Worm (Caenorhabditis elegans) whole organism, early embryonic: ENCODE results near the gene F15A4.10.

Source experiments
- B0310.2 ChIP-seq: sonication (generic microtip); optimal IDR thresholded peaks from 2 replicates; lab custom pipeline; 2016; ENCODE audit warnings: mild to moderate bottlenecking, missing genetic modification characterization, missing compliant biosample characterization
- F13C5.2 ChIP-seq: sonication (generic microtip); optimal IDR thresholded peaks from 2 replicates; lab custom pipeline; 2017; ENCODE audit warnings: mild to moderate bottlenecking, missing genetic modification characterization, inconsistent platforms, missing compliant biosample characterization
- ama-1 ChIP-seq: fragments of 150-350 bp; optimal IDR thresholded peaks from 2 replicates; lab custom pipeline; 2014
- ceh-13 ChIP-seq: fragments of 200-800 bp; sonication (Bioruptor generic); optimal IDR thresholded peaks from 2 replicates; lab custom pipeline; 2018; ENCODE audit warnings: mild to moderate bottlenecking, missing genetic modification characterization, missing compliant biosample characterization
- ceh-36 ChIP-seq: sonication (generic microtip); optimal IDR thresholded peaks from 2 replicates; lab custom pipeline; 2016; ENCODE audit warnings: missing genetic modification characterization, inconsistent platforms, missing compliant biosample characterization
- ets-7 ChIP-seq: sonication (generic microtip); optimal IDR thresholded peaks from 2 replicates; lab custom pipeline; 2016; ENCODE audit warnings: missing genotype, missing genetic modification characterization, missing compliant biosample characterization
- hmg-4 ChIP-seq: fragments of 200-800 bp; sonication (Bioruptor generic); optimal IDR thresholded peaks from 2 replicates; lab custom pipeline; 2018; ENCODE audit warnings: mild to moderate bottlenecking, missing genetic modification characterization, missing compliant biosample characterization
- tbx-11 ChIP-seq: fragments of 200-800 bp; sonication (Bioruptor generic); IDR thresholded peaks from 2 replicates; pipeline ENCODE4 v1.3.6; 2022; ENCODE audit warnings: missing genetic modification characterization, missing compliant biosample characterization
- tra-4 ChIP-seq: sonication (generic microtip); optimal IDR thresholded peaks from 2 replicates; lab custom pipeline; 2017; ENCODE audit warnings: missing genetic modification characterization, missing compliant biosample characterization

DNA sequence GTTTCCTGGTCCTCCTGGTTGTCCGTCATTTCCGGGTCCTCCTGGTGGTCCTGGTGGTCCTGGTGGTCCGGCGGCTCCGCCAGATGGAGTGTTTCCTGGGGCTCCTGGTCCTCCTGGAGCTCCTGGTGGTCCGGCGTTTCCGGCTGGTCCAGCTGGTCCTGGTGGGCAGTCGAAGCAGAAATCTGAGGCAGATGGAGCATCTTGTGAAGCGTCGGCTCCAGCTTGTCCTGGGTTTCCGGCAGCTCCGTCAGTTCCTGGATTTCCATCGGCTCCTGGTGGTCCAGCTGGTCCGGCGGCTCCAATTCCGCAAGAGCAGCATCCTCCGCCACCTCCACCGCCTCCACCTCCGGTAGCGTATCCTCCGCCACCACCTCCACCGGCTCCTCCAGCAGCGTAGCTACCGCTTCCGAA is 9.1 kb upstream of the F15A4.10 start:
- TF ChIP-seq B0310.2 (tag; lab: Kevin White, UChicago), result no peak
- TF ChIP-seq ets-7, result no peak
- no peak for TF ChIP-seq tra-4 (tag; lab: Kevin White, UChicago)
- no peak for TF ChIP-seq ama-1 (lab: Kevin White, UChicago)
- no peak for TF ChIP-seq tbx-11 (GFP tag; lab: Robert Waterston, UW)
- TF ChIP-seq ceh-36, result no peak
- no peak for TF ChIP-seq F13C5.2 (tag; lab: Kevin White, UChicago)
- no peak for TF ChIP-seq ceh-13 (GFP tag; lab: Kevin White, UChicago)
- TF ChIP-seq hmg-4 (GFP tag; lab: Kevin White, UChicago), result no peak
